Worm (Caenorhabditis elegans) whole organism, L1 larva: ENCODE results near the gene Y67H2A.2.

Source experiments
- C16A3.4 ChIP-seq: fragments of 150-350 bp; optimal IDR thresholded peaks from 2 replicates; lab custom pipeline; 2014; ENCODE audit warnings: missing biosample characterization, missing genetic modification characterization
- C34B4.2 ChIP-seq: sonication (generic microtip); optimal IDR thresholded peaks from 2 replicates; lab custom pipeline; 2017; ENCODE audit warnings: mild to moderate bottlenecking, missing genetic modification characterization, missing compliant biosample characterization
- aha-1 ChIP-seq: fragments of 150-350 bp; optimal IDR thresholded peaks from 2 replicates; lab custom pipeline; 2014; ENCODE audit warnings: missing biosample characterization, missing genetic modification characterization
- aly-2 ChIP-seq: fragments of 150-350 bp; optimal IDR thresholded peaks from 2 replicates; lab custom pipeline; 2014; ENCODE audit warnings: missing biosample characterization, missing genetic modification characterization
- blmp-1 ChIP-seq: fragments of 150-350 bp; optimal IDR thresholded peaks from 2 replicates; lab custom pipeline; 2014; ENCODE audit warnings: missing biosample characterization, missing genetic modification characterization
- ceh-63 ChIP-seq: fragments of 200-800 bp; sonication (Bioruptor generic); optimal IDR thresholded peaks from 2 replicates; lab custom pipeline; 2018; ENCODE audit warnings: mild to moderate bottlenecking, missing genetic modification characterization, missing compliant biosample characterization
- ceh-8 ChIP-seq: fragments of 200-800 bp; sonication (Bioruptor generic); optimal IDR thresholded peaks from 2 replicates; lab custom pipeline; 2018; ENCODE audit warnings: mild to moderate bottlenecking, missing genetic modification characterization, moderate library complexity, missing compliant biosample characterization
- ceh-82 ChIP-seq, 3 experiments: fragments of 150-350 bp in 1 of 3; sonication (generic microtip) in 2 of 3; optimal IDR thresholded peaks; 2 replicates each; lab custom pipeline; 2014 to 2017; ENCODE audit warnings: missing biosample characterization in 3 of 3, missing genetic modification characterization in 3 of 3
- ceh-90 ChIP-seq: sonication (generic microtip); optimal IDR thresholded peaks from 2 replicates; lab custom pipeline; 2016; ENCODE audit warnings: missing genetic modification characterization, missing compliant biosample characterization
- dpl-1 ChIP-seq, 3 experiments: fragments of 150-350 bp in 2 of 3; sonication (generic microtip) in 1 of 3; optimal IDR thresholded peaks; 2 replicates each; lab custom pipeline; 2014 to 2017; ENCODE audit warnings: missing biosample characterization in 3 of 3, missing genetic modification characterization in 3 of 3, missing genetic modification reagents in 3 of 3
- dsc-1 ChIP-seq: sonication (generic microtip); optimal IDR thresholded peaks from 2 replicates; lab custom pipeline; 2016; ENCODE audit warnings: mild to moderate bottlenecking, missing genetic modification characterization, missing compliant biosample characterization
- efl-1 ChIP-seq, 4 experiments: fragments of 150-350 bp; optimal IDR thresholded peaks in 3 of 4; peaks in 1 of 4; 1 replicate in 1 of 4; 2 replicates in 3 of 4; lab custom pipeline; 2014; ENCODE audit warnings: missing biosample characterization in 2 of 4, missing genetic modification characterization in 2 of 4, missing genetic modification reagents in 2 of 4
- egl-27 ChIP-seq, 2 experiments: fragments of 150-350 bp in 1 of 2; sonication (generic microtip); optimal IDR thresholded peaks; 3 replicates each; lab custom pipeline; 2017 to 2018; ENCODE audit warnings: missing biosample characterization in 2 of 2, missing genetic modification characterization in 2 of 2, missing genetic modification reagents in 2 of 2
- elt-2 ChIP-seq: sonication (generic microtip); optimal IDR thresholded peaks from 2 replicates; lab custom pipeline; 2016; ENCODE audit warnings: missing genetic modification characterization, mild to moderate bottlenecking, inconsistent platforms, missing compliant biosample characterization, missing genetic modification reagents
- ets-5 ChIP-seq: fragments of 200-800 bp; sonication (Bioruptor generic); IDR thresholded peaks from 2 replicates; pipeline ENCODE4 v1.3.6; 2022; ENCODE audit warnings: missing genetic modification characterization, missing compliant biosample characterization
- fkh-10 ChIP-seq: sonication (generic microtip); optimal IDR thresholded peaks from 2 replicates; lab custom pipeline; 2017; ENCODE audit warnings: missing biosample characterization, missing genetic modification reagents, missing genetic modification characterization
- fkh-4 ChIP-seq: sonication (generic microtip); optimal IDR thresholded peaks from 2 replicates; lab custom pipeline; 2016; ENCODE audit warnings: missing compliant biosample characterization, missing genetic modification characterization, borderline replicate concordance
- hpl-2 ChIP-seq: fragments of 150-350 bp; optimal IDR thresholded peaks from 2 replicates; lab custom pipeline; 2014; ENCODE audit warnings: missing biosample characterization, missing genetic modification reagents, missing genetic modification characterization
- jun-1 ChIP-seq: fragments of 150-350 bp; optimal IDR thresholded peaks from 2 replicates; lab custom pipeline; 2014; ENCODE audit warnings: missing biosample characterization, missing genetic modification reagents, missing genetic modification characterization
- lin-14 ChIP-seq: fragments of 200-800 bp; sonication (Bioruptor generic); optimal IDR thresholded peaks from 2 replicates; lab custom pipeline; 2018; ENCODE audit warnings: mild to moderate bottlenecking, missing genetic modification characterization, moderate library complexity, missing compliant biosample characterization
- lin-15B ChIP-seq: fragments of 150-350 bp; sonication (generic microtip); optimal IDR thresholded peaks from 3 replicates; lab custom pipeline; 2014; ENCODE audit warnings: missing biosample characterization, missing genetic modification characterization
- lin-35 ChIP-seq, 2 experiments: fragments of 150-350 bp; optimal IDR thresholded peaks; 2 replicates each; lab custom pipeline; 2014; ENCODE audit warnings: missing biosample characterization in 2 of 2, missing genetic modification characterization in 2 of 2, missing genetic modification reagents in 2 of 2
- lin-39 ChIP-seq: fragments of 150-350 bp; optimal IDR thresholded peaks from 2 replicates; lab custom pipeline; 2014; ENCODE audit warnings: missing biosample characterization, missing genetic modification reagents, missing genetic modification characterization
- lir-3 ChIP-seq: sonication (generic microtip); optimal IDR thresholded peaks from 2 replicates; lab custom pipeline; 2016; ENCODE audit warnings: mild to moderate bottlenecking, missing genetic modification characterization, moderate library complexity, missing compliant biosample characterization; ENCODE audit not compliant: poor library complexity
- nhr-12 ChIP-seq: sonication (generic microtip); optimal IDR thresholded peaks from 2 replicates; lab custom pipeline; 2017; ENCODE audit warnings: missing biosample characterization, missing genetic modification characterization
- nhr-20 ChIP-seq: sonication (generic microtip); optimal IDR thresholded peaks from 2 replicates; lab custom pipeline; 2016; ENCODE audit warnings: mild to moderate bottlenecking, missing genetic modification characterization, missing compliant biosample characterization
- nhr-237 ChIP-seq: fragments of 150-350 bp; optimal IDR thresholded peaks from 2 replicates; lab custom pipeline; 2014; ENCODE audit warnings: missing biosample characterization, missing genetic modification characterization
- nhr-85 ChIP-seq: sonication (generic microtip); peaks from one replicate; lab custom pipeline; 2016; ENCODE audit warnings: missing genetic modification characterization, inconsistent platforms, missing compliant biosample characterization
- nhr-90 ChIP-seq: sonication (generic microtip); optimal IDR thresholded peaks from 2 replicates; lab custom pipeline; 2016; ENCODE audit warnings: mild to moderate bottlenecking, missing genetic modification characterization, missing compliant biosample characterization; ENCODE audit not compliant: poor library complexity
- pax-3 ChIP-seq: fragments of 200-800 bp; sonication (Bioruptor generic); optimal IDR thresholded peaks from 2 replicates; lab custom pipeline; 2018; ENCODE audit warnings: mild to moderate bottlenecking, missing genetic modification characterization, moderate library complexity, missing compliant biosample characterization
- pqm-1 ChIP-seq: sonication (generic microtip); optimal IDR thresholded peaks from 3 replicates; lab custom pipeline; 2017; ENCODE audit warnings: missing biosample characterization, missing genetic modification characterization
- sox-4 ChIP-seq: sonication (generic microtip); optimal IDR thresholded peaks from 2 replicates; lab custom pipeline; 2016; ENCODE audit warnings: missing genetic modification characterization, missing compliant biosample characterization
- sptf-1 ChIP-seq: fragments of 150-350 bp; optimal IDR thresholded peaks from 2 replicates; lab custom pipeline; 2014; ENCODE audit warnings: missing biosample characterization, missing genetic modification characterization
- tlp-1 ChIP-seq: fragments of 150-350 bp; optimal IDR thresholded peaks from 2 replicates; lab custom pipeline; 2014; ENCODE audit warnings: missing biosample characterization, missing genetic modification characterization
- unc-130 ChIP-seq: fragments of 150-350 bp; optimal IDR thresholded peaks from 2 replicates; lab custom pipeline; 2017; ENCODE audit warnings: missing biosample characterization, missing genetic modification characterization, inconsistent platforms
- unc-62 ChIP-seq: fragments of 150-350 bp; optimal IDR thresholded peaks from 2 replicates; lab custom pipeline; 2014; ENCODE audit warnings: missing biosample characterization, missing genetic modification reagents, missing genetic modification characterization
- unc-98 ChIP-seq: fragments of 200-800 bp; sonication (Bioruptor generic); IDR thresholded peaks from 2 replicates; pipeline ENCODE4 v1.3.6; 2022; ENCODE audit warnings: missing genetic modification characterization, missing compliant biosample characterization
- zag-1 ChIP-seq: fragments of 150-350 bp; optimal IDR thresholded peaks from 2 replicates; lab custom pipeline; 2014; ENCODE audit warnings: missing biosample characterization, missing genetic modification characterization
- ztf-11 ChIP-seq, 2 experiments: sonication (generic microtip); optimal IDR thresholded peaks; 2 replicates each; lab custom pipeline; 2016 to 2017; ENCODE audit warnings: missing genetic modification characterization in 2 of 2, missing biosample characterization in 1 of 2, missing compliant biosample characterization in 1 of 2

The Y67H2A.2 gene

ce11 chrIV:13297746-13298145 is at the start of gene Y67H2A.2, which contains the start of gene micu-1 (continued):
- TF ChIP-seq C34B4.2 (tag; lab: Kevin White, UChicago) (no peak), egl-27 (tag; optimal IDR thresholded peaks at IDR 0.05; lab: Kevin White, UChicago) (no peak), unc-98 (no peak), unc-130 (tag; lab: Kevin White, UChicago) (peak; percentile 42), ets-5 (GFP tag; lab: Robert Waterston, UW) (no peak), sox-4 (tag; lab: Kevin White, UChicago) (peak; percentile 56), lin-14 (GFP tag; lab: Kevin White, UChicago) (peak; percentile 86), lir-3 (tag; lab: Kevin White, UChicago) (peak; percentile 50), dpl-1 (GFP tag; optimal IDR thresholded peaks at IDR 0.05; lab: Kevin White, UChicago) (peak; percentile 62 to 78 (median 77)), lin-35 (GFP tag; optimal IDR thresholded peaks at IDR 0.05; lab: Kevin White, UChicago) (peak; percentile 80 to 85), nhr-12 (tag; lab: Kevin White, UChicago) (no peak), lin-39 (tag; lab: Kevin White, UChicago) (peak; percentile 50), pax-3 (tag; lab: Kevin White, UChicago) (peak; percentile 37), fkh-4 (tag; lab: Kevin White, UChicago) (no peak), ceh-63 (GFP tag; lab: Kevin White, UChicago) (peak; percentile 36), nhr-85 (peak; percentile 78), hpl-2 (GFP tag; lab: Kevin White, UChicago) (peak; percentile 18), lin-15B (tag; lab: Kevin White, UChicago) (peak; percentile 88), C16A3.4 (tag; lab: Kevin White, UChicago) (peak; percentile 76), blmp-1 (tag; lab: Kevin White, UChicago) (peak; percentile 28), unc-62 (GFP tag; lab: Kevin White, UChicago) (no peak), dsc-1 (peak; percentile 88), elt-2 (tag; lab: Kevin White, UChicago) (peak; percentile 45), nhr-20 (peak; percentile 81), pqm-1 (tag; lab: Kevin White, UChicago) (no peak), efl-1 (optimal IDR thresholded peaks at IDR 0.05; lab: Kevin White, UChicago) (peak; percentile 80 to 82), efl-1 (GFP tag; optimal IDR thresholded peaks at IDR 0.05 in 1 of 2; lab: Kevin White, UChicago) (peak; percentile 73 to 97), ztf-11 (tag; optimal IDR thresholded peaks at IDR 0.05; lab: Kevin White, UChicago) (peak in 1 of 2 experiments; percentile 60), sptf-1 (tag; lab: Kevin White, UChicago) (no peak), aha-1 (tag; lab: Kevin White, UChicago) (no peak), fkh-10 (peak; percentile 13)

ce11 chrIV:13347232-13347715 is 49.7 kb upstream of the Y67H2A.2 start, which contains the start of gene W02A2.9:
TSS of gene W02A2.9 (plus strand) at chrIV:13347665.
- TF ChIP-seq ceh-82 (tag; optimal IDR thresholded peaks at IDR 0.05; lab: Kevin White, UChicago) (no peak), ceh-90 (tag; lab: Kevin White, UChicago) (no peak), nhr-90 (tag; lab: Kevin White, UChicago) (peak; percentile 6), jun-1 (tag; lab: Kevin White, UChicago) (peak; percentile 57), efl-1 (optimal IDR thresholded peaks at IDR 0.05; lab: Kevin White, UChicago) (no peak), efl-1 (GFP tag; optimal IDR thresholded peaks at IDR 0.05 in 1 of 2; lab: Kevin White, UChicago) (peak in 1 of 2 experiments; percentile 56), elt-2 (tag; lab: Kevin White, UChicago) (peak; percentile 95), nhr-237 (tag; lab: Kevin White, UChicago) (no peak), tlp-1 (peak; percentile 30), lin-35 (GFP tag; optimal IDR thresholded peaks at IDR 0.05; lab: Kevin White, UChicago) (peak in 1 of 2 experiments; percentile 22), nhr-20 (peak; percentile 19)

- TF ChIP-seq jun-1 (tag; lab: Kevin White, UChicago) (peak; percentile 75), elt-2 (tag; lab: Kevin White, UChicago) (peak; percentile 62), aly-2 (tag; lab: Kevin White, UChicago) (no peak), lin-35 (GFP tag; optimal IDR thresholded peaks at IDR 0.05; lab: Kevin White, UChicago) (peak in 1 of 2 experiments; percentile 53), ceh-8 (GFP tag; lab: Kevin White, UChicago) (no peak), zag-1 (tag; lab: Kevin White, UChicago) (no peak), lin-14 (GFP tag; lab: Kevin White, UChicago) (no peak), nhr-20 (peak; percentile 30)
- TF ChIP-seq, all 84 proteins: peak for 4
Observed at ce11 chrIV:13346078-13346477, 48.5 kb upstream of the Y67H2A.2 start.
